Fruit fly (Drosophila melanogaster) whole organism, prepupa: ENCODE data around the gene CG10803.

Experiments used
- Gug ChIP-seq: fragments of 200-800 bp; sonication (Bioruptor generic); IDR thresholded peaks from 2 replicates; pipeline ENCODE4 v1.3.6; 2022; ENCODE audit warnings: missing biosample characterization, missing genetic modification characterization
- Sox102F ChIP-seq: fragments of 200-800 bp; sonication (Bioruptor generic); optimal IDR thresholded peaks from 2 replicates; lab custom pipeline; 2016; ENCODE audit warnings: missing biosample characterization, mild to moderate bottlenecking, missing genetic modification characterization
- acj6 ChIP-seq: fragments of 200-800 bp; sonication (Bioruptor generic); optimal IDR thresholded peaks from 3 replicates; lab custom pipeline; 2016; ENCODE audit warnings: missing biosample characterization, missing genetic modification characterization

DNA sequence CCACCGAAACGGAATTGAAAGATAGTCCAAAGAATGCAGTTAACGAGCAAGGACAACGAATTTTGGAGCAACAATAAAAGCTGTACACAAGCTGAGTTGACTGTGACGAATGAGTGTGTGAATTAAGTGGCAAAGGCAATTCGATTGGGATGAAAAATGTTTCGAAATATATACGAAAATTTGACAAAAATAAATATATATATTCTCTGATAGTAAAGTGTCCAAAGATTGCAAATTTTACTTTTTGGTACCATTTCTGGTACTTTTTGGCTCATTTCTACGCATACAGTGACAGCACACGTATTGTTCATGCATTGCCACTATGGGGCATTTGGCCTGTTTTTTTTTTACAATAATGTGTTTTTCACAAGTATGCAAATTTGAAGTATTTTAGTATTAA, 21.5 kb upstream of the CG10803 start, which contains the start of gene CG16781:
- TF ChIP-seq Sox102F (GFP tag; lab: Kevin White, UChicago) (no peak), acj6 (no peak), Gug (GFP tag; lab: Robert Waterston, UW) (no peak)
